Worm (Caenorhabditis elegans): ENCODE results near the gene srlf-18.

Gene srlf-18

ce11 chrIV:11101383-11101782, at the start of gene srlf-18:
Gene srlf-18, minus strand, starts transcription at chrIV:11101483.
- no peak for TF ChIP-seq dao-5 (tag; optimal IDR thresholded peaks at IDR 0.05)
- no peak for TF ChIP-seq W03F9.2 (tag; optimal IDR thresholded peaks at IDR 0.05)
- no peak for TF ChIP-seq him-1 (tag; optimal IDR thresholded peaks at IDR 0.05)

- TF ChIP-seq dao-5 (tag; optimal IDR thresholded peaks at IDR 0.05) (no peak), him-1 (tag; optimal IDR thresholded peaks at IDR 0.05) (no peak)
Measured at ce11 chrIV:11150844-11151243, 49.6 kb upstream of the srlf-18 start, which contains the start of gene C08F8.2. Gene C08F8.2, plus strand, starts transcription at chrIV:11150997.

- TF ChIP-seq W03F9.2 (tag; optimal IDR thresholded peaks at IDR 0.05), result peak; percentile 92
- TF ChIP-seq him-1 (tag; optimal IDR thresholded peaks at IDR 0.05), result peak; percentile 40
- no peak for TF ChIP-seq dao-5 (tag; optimal IDR thresholded peaks at IDR 0.05)
Measured at ce11 chrIV:11149454-11150163, 48.3 kb upstream of the srlf-18 start, which contains the start of the genes F01G4.6 and pfd-1. Gene F01G4.6, minus strand, starts transcription at chrIV:11149504. Gene pfd-1, plus strand, starts transcription at chrIV:11150113.

DNA sequence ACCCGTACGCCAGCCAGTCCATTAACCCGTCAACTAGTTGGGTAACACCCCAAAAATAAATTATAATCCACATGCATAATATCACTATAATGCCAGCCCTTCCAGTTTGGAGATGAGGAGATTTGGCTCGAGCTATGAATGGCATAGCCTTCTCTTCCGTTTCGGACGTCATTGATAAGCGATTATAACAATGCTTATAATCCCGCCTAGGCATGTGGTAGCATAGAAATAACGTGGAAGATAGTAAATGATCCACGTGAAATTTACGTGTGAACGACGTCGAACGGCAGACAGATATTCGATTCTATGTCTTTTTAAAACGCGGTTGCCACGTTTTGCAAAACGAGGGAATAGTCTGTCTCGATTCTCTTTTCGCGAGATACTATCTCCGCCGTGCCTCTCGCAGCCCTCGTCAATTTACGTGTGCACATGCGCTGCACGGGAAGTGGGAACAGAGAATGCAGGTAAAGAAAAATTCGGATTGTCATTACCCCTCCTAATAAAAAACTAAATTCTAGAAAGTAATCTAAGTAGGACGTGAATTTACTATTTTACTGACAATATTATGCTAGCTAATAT, 47.6 kb upstream of the srlf-18 start:
- TF ChIP-seq dao-5 (tag; optimal IDR thresholded peaks at IDR 0.05) (no peak), him-1 (tag; optimal IDR thresholded peaks at IDR 0.05) (no peak), W03F9.2 (tag; optimal IDR thresholded peaks at IDR 0.05) (peak; percentile 26)

ce11 chrIV:11146962-11147470, 45.7 kb upstream of the srlf-18 start, which contains the start of gene pigq-1:
Gene pigq-1, minus strand, starts transcription at chrIV:11147247.
- TF ChIP-seq dao-5 (tag; optimal IDR thresholded peaks at IDR 0.05), result peak; percentile 12
- TF ChIP-seq W03F9.2 (tag; optimal IDR thresholded peaks at IDR 0.05), result no peak
- TF ChIP-seq him-1 (tag; optimal IDR thresholded peaks at IDR 0.05), result no peak

- no peak for TF ChIP-seq him-1 (tag; optimal IDR thresholded peaks at IDR 0.05)
- no peak for TF ChIP-seq W03F9.2 (tag; optimal IDR thresholded peaks at IDR 0.05)
Measured at ce11 chrIV:11146492-11146891, 45.2 kb upstream of the srlf-18 start.

DNA sequence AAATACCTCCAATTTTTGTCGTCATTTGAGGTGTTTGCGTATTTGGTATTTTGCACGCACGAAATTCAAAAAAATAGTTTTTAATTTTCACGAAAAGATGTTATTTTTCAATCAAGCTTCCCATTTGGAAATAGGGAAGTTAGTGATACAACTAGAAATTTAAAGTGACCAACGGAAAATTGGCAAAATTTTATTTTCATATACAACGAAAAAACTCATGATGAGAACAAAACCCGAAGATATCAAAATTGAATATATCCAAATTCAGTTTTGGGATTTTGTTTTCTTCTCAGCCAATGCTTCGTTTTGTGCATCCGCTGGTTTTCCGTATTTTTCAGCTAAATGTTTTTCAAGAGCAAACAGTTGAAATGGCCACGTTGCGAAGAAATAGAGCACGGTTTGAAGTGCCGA, 44.7 kb upstream of the srlf-18 start:
- TF ChIP-seq him-1 (tag; optimal IDR thresholded peaks at IDR 0.05) (no peak), dao-5 (tag; optimal IDR thresholded peaks at IDR 0.05) (no peak), W03F9.2 (tag; optimal IDR thresholded peaks at IDR 0.05) (no peak)

- TF ChIP-seq him-1 (tag; optimal IDR thresholded peaks at IDR 0.05) (no peak), W03F9.2 (tag; optimal IDR thresholded peaks at IDR 0.05) (no peak), dao-5 (tag; optimal IDR thresholded peaks at IDR 0.05) (no peak)
Measured at ce11 chrIV:11143228-11143444, 41.9 kb upstream of the srlf-18 start, which contains the start of gene F01G4.4. Gene F01G4.4, plus strand, starts transcription at chrIV:11143345.

DNA sequence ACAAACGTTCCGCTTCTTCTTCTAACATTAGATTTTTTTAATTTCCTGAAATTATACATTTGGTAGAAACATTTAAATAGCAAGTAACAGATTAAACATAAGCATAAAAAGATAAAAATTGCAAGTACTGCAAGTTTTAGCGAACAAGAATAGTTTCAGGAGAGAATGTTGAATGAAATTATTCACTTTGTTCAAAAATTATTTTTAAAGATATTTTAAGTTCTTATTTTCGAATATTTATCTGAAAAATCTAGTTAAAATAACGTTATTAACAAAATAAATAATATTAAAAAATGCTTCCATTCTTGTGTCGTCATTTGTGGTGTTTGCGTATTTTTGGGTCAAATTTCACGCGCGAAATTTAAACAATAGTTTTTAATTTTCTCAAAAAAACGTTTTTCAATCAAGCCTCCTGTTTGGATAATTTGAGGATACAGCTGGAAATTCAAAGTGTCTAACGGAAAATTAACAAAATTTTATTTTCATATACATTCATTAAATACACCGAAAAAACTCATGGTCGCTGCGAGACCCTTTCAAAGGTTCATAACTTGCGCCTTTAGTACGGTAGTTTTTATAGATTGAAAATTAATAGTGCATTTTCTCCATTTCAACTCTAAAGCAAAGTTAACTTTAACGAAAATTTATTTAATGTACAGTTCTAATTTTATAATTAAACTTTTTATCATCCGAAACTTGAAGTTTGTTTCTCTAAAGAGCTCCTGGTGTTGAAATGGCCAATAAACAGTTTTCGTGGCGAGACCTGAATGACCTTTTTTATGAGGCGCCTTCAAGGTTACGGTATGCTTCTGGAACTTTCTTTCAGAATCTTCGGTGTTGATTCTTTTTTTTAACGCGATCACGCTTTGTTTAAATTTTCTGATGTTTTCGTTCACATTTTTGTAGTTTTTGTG, 41.3 kb upstream of the srlf-18 start, which contains the start of gene skih-2:
skih-2 (minus strand) TSS at position 51 of the 914 bp plus-strand sequence.
- peak; percentile 14 for TF ChIP-seq W03F9.2 (tag; optimal IDR thresholded peaks at IDR 0.05)
- no peak for TF ChIP-seq dao-5 (tag; optimal IDR thresholded peaks at IDR 0.05)
- no peak for TF ChIP-seq him-1 (tag; optimal IDR thresholded peaks at IDR 0.05)

DNA sequence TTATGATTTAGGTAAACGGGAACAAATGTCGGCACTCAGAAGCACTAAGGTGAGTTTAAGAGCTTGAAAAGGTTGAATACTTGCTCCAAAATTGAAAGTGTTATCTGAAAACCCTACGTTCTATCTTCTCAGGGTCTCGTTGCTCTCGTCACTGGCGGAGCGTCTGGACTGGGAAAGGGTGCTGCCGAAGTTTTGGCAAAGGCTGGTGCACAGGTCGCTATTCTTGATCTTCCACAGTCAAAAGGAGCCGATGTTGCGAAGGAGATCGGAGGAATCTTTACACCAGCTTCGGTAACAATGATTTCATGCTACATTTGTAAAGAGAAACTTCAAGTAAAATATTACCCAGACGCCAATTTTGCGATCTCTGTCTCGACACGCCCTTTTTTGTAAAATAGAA, 30.0 kb upstream of the srlf-18 start, which contains the start of gene ard-1:
ard-1 (plus strand) TSS at position 12 of the 400 bp plus-strand sequence.
- no peak for TF ChIP-seq dao-5 (tag; optimal IDR thresholded peaks at IDR 0.05)
- TF ChIP-seq W03F9.2 (tag; optimal IDR thresholded peaks at IDR 0.05), result no peak
- no peak for TF ChIP-seq him-1 (tag; optimal IDR thresholded peaks at IDR 0.05)

- TF ChIP-seq him-1 (tag; optimal IDR thresholded peaks at IDR 0.05), result no peak
- no peak for TF ChIP-seq W03F9.2 (tag; optimal IDR thresholded peaks at IDR 0.05)
- TF ChIP-seq dao-5 (tag; optimal IDR thresholded peaks at IDR 0.05), result no peak
Measured at ce11 chrIV:11130774-11131173, 29.5 kb upstream of the srlf-18 start.

ce11 chrIV:11126028-11126427, 24.7 kb upstream of the srlf-18 start:
- TF ChIP-seq him-1 (tag; optimal IDR thresholded peaks at IDR 0.05) (no peak), dao-5 (tag; optimal IDR thresholded peaks at IDR 0.05) (no peak), W03F9.2 (tag; optimal IDR thresholded peaks at IDR 0.05) (no peak)

DNA sequence TGAATTAATAATTGTTTCAGACTA, 24.5 kb upstream of the srlf-18 start, which contains the start of gene swsn-4:
swsn-4 (plus strand) TSS at position 21 of the 24 bp plus-strand sequence.
- TF ChIP-seq W03F9.2 (tag; optimal IDR thresholded peaks at IDR 0.05), result no peak
- no peak for TF ChIP-seq him-1 (tag; optimal IDR thresholded peaks at IDR 0.05)
- no peak for TF ChIP-seq dao-5 (tag; optimal IDR thresholded peaks at IDR 0.05)

DNA sequence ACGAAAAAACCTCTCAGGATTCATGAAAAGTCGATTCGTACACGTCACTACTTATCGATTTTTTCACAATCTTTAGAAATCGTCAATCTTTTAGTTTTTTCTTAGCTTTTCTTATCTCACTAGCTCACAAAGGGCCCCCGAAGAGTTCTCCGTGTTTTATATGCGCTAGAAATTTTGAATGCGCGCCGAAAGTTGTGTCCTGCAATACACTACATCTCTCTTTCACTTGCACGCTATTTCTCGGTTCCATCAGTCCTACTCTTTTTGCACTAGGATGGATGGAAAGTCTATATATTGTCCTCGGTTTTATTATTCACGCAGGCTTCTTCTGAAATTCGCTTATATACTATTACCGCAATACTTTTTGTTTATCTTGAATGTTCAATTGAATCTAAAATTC, 24.3 kb upstream of the srlf-18 start:
- TF ChIP-seq him-1 (tag; optimal IDR thresholded peaks at IDR 0.05) (no peak), W03F9.2 (tag; optimal IDR thresholded peaks at IDR 0.05) (no peak), dao-5 (tag; optimal IDR thresholded peaks at IDR 0.05) (no peak)

All from whole organism, L4/young adult.